Fruit fly (Drosophila melanogaster) whole organism, embryonic: ENCODE measurements around the gene AP-1sigma.

Experiments
- Blimp-1 ChIP-seq: fragments of 200-800 bp; sonication (Bioruptor generic); optimal IDR thresholded peaks from 3 replicates; lab custom pipeline; 2018; ENCODE audit warnings: missing biosample characterization, missing genetic modification characterization, mild to moderate bottlenecking, moderate library complexity, missing genetic modification reagents
- CG10959 ChIP-seq: fragments of 200-800 bp; sonication (Bioruptor generic); IDR thresholded peaks from 2 replicates; pipeline ENCODE4 v1.3.6; 2022; ENCODE audit warnings: missing biosample characterization, missing genetic modification characterization
- CG11398 ChIP-seq: fragments of 200-800 bp; sonication (Bioruptor generic); optimal IDR thresholded peaks from 2 replicates; lab custom pipeline; 2016; ENCODE audit warnings: missing biosample characterization, missing genetic modification characterization
- CG11456 ChIP-seq: fragments of 200-800 bp; sonication (Bioruptor generic); IDR thresholded peaks from 3 replicates; pipeline ENCODE4 v1.3.6; 2022; ENCODE audit warnings: missing biosample characterization, missing genetic modification characterization
- CG11504 ChIP-seq: fragments of 200-800 bp; sonication (Bioruptor generic); optimal IDR thresholded peaks from 3 replicates; lab custom pipeline; 2019; ENCODE audit warnings: missing biosample characterization, mild to moderate bottlenecking, missing genetic modification characterization, moderate library complexity
- CG13123 ChIP-seq: fragments of 200-800 bp; sonication (Bioruptor generic); optimal IDR thresholded peaks from 2 replicates; lab custom pipeline; 2016; ENCODE audit warnings: missing biosample characterization, missing genetic modification characterization
- CG13894 ChIP-seq: fragments of 200-800 bp; sonication (Bioruptor generic); optimal IDR thresholded peaks from 3 replicates; lab custom pipeline; 2018; ENCODE audit warnings: missing biosample characterization, mild to moderate bottlenecking, missing genetic modification characterization, moderate library complexity
- CG15073 ChIP-seq: fragments of 200-800 bp; sonication (Bioruptor generic); optimal IDR thresholded peaks from 2 replicates; lab custom pipeline; 2016; ENCODE audit warnings: missing biosample characterization, missing genetic modification characterization
- CG15514 ChIP-seq: fragments of 200-800 bp; sonication (Bioruptor generic); optimal IDR thresholded peaks from 3 replicates; lab custom pipeline; 2017; ENCODE audit warnings: missing biosample characterization, missing genetic modification characterization, mild to moderate bottlenecking, moderate library complexity, missing genetic modification reagents
- CG17359 ChIP-seq: fragments of 200-800 bp; sonication (Bioruptor generic); optimal IDR thresholded peaks from 3 replicates; lab custom pipeline; 2018; ENCODE audit warnings: missing biosample characterization, mild to moderate bottlenecking, missing genetic modification characterization, moderate library complexity
- CG17568 ChIP-seq: fragments of 200-800 bp; sonication (Bioruptor generic); optimal IDR thresholded peaks from 2 replicates; lab custom pipeline; 2018; ENCODE audit warnings: missing biosample characterization, mild to moderate bottlenecking, missing genetic modification characterization, moderate library complexity
- CG18599 ChIP-seq: fragments of 200-800 bp; sonication (Bioruptor generic); optimal IDR thresholded peaks from 3 replicates; lab custom pipeline; 2017; ENCODE audit warnings: missing biosample characterization, missing genetic modification characterization, mild to moderate bottlenecking, moderate library complexity, missing genetic modification reagents
- CG2116 ChIP-seq: fragments of 200-800 bp; sonication (Bioruptor generic); optimal IDR thresholded peaks from 3 replicates; lab custom pipeline; 2018; ENCODE audit warnings: missing biosample characterization, mild to moderate bottlenecking, missing genetic modification characterization
- CG31365 ChIP-seq: fragments of 200-800 bp; sonication (Bioruptor generic); optimal IDR thresholded peaks from 2 replicates; lab custom pipeline; 2018; ENCODE audit warnings: missing biosample characterization, mild to moderate bottlenecking, missing genetic modification characterization
- CG3281 ChIP-seq: fragments of 200-800 bp; sonication (Bioruptor generic); optimal IDR thresholded peaks from 3 replicates; lab custom pipeline; 2017; ENCODE audit warnings: missing biosample characterization, mild to moderate bottlenecking, missing genetic modification characterization
- CG3407 ChIP-seq: fragments of 200-800 bp; sonication (Bioruptor generic); optimal IDR thresholded peaks from 2 replicates; lab custom pipeline; 2018; ENCODE audit warnings: missing biosample characterization, mild to moderate bottlenecking, missing genetic modification characterization
- CG4424 ChIP-seq: fragments of 200-800 bp; sonication (Bioruptor generic); optimal IDR thresholded peaks from 3 replicates; lab custom pipeline; 2016; ENCODE audit warnings: missing biosample characterization, missing genetic modification characterization
- CG6854 ChIP-seq: fragments of 200-800 bp; sonication (Bioruptor generic); optimal IDR thresholded peaks from 3 replicates; lab custom pipeline; 2017; ENCODE audit warnings: missing biosample characterization, mild to moderate bottlenecking, missing genetic modification characterization
- CG8924 ChIP-seq: fragments of 200-800 bp; optimal IDR thresholded peaks from 3 replicates; lab custom pipeline; 2019; ENCODE audit warnings: missing biosample characterization, mild to moderate bottlenecking, missing genetic modification characterization, moderate library complexity
- CG9876 ChIP-seq: fragments of 200-800 bp; sonication (Bioruptor generic); optimal IDR thresholded peaks from 2 replicates; lab custom pipeline; 2016; ENCODE audit warnings: missing biosample characterization, missing genetic modification characterization
- D19B ChIP-seq: fragments of 200-800 bp; sonication (Bioruptor generic); optimal IDR thresholded peaks from 2 replicates; lab custom pipeline; 2017; ENCODE audit warnings: missing biosample characterization, mild to moderate bottlenecking, missing genetic modification characterization
- Doc3 ChIP-seq: fragments of 200-800 bp; sonication (Bioruptor generic); IDR thresholded peaks from 3 replicates; pipeline ENCODE4 v1.3.6; 2022; ENCODE audit warnings: missing biosample characterization, missing genetic modification characterization; ENCODE audit not compliant: partially characterized antibody
- GATAe ChIP-seq: fragments of 200-800 bp; sonication (Bioruptor generic); conservative IDR thresholded peaks from 2 replicates; pipeline ENCODE4 v1.3.6; 2022; ENCODE audit warnings: missing biosample characterization, missing genetic modification characterization
- H2.0 ChIP-seq: fragments of 200-800 bp; sonication (Bioruptor generic); IDR thresholded peaks from 2 replicates; pipeline ENCODE4 v1.3.6; 2022; ENCODE audit warnings: missing biosample characterization, missing genetic modification characterization
- HmgD ChIP-seq: fragments of 200-800 bp; sonication (Bioruptor generic); optimal IDR thresholded peaks from 3 replicates; lab custom pipeline; 2016; ENCODE audit warnings: missing biosample characterization, missing genetic modification characterization
- HmgZ ChIP-seq: fragments of 200-800 bp; sonication (Bioruptor generic); optimal IDR thresholded peaks from 2 replicates; lab custom pipeline; 2018; ENCODE audit warnings: missing biosample characterization, mild to moderate bottlenecking, missing genetic modification characterization
- Hmr ChIP-seq: fragments of 200-800 bp; sonication (Bioruptor generic); optimal IDR thresholded peaks from 3 replicates; lab custom pipeline; 2017; ENCODE audit warnings: mild to moderate bottlenecking, missing biosample characterization, missing genetic modification reagents, missing genetic modification characterization
- Nf-YC ChIP-seq: fragments of 200-800 bp; optimal IDR thresholded peaks from 3 replicates; lab custom pipeline; 2019; ENCODE audit warnings: missing biosample characterization, mild to moderate bottlenecking, missing genetic modification characterization, moderate library complexity
- Opbp ChIP-seq: fragments of 200-800 bp; sonication (Bioruptor generic); IDR thresholded peaks from 3 replicates; pipeline ENCODE4 v1.3.6; 2022; ENCODE audit warnings: missing biosample characterization, missing genetic modification characterization; ENCODE audit not compliant: partially characterized antibody
- PHDP ChIP-seq: fragments of 200-800 bp; sonication (Bioruptor generic); optimal IDR thresholded peaks from 3 replicates; lab custom pipeline; 2018; ENCODE audit warnings: missing biosample characterization, mild to moderate bottlenecking, missing genetic modification characterization, moderate library complexity
- TFAM ChIP-seq: fragments of 200-800 bp; sonication (Bioruptor generic); optimal IDR thresholded peaks from 2 replicates; lab custom pipeline; 2017; ENCODE audit warnings: missing biosample characterization, missing genetic modification characterization, inconsistent platforms
- amos ChIP-seq: fragments of 200-800 bp; sonication (Bioruptor generic); IDR thresholded peaks from 2 replicates; pipeline ENCODE4 v1.3.6; 2022; ENCODE audit warnings: missing biosample characterization, missing genetic modification characterization; ENCODE audit not compliant: partially characterized antibody
- ato ChIP-seq: fragments of 200-800 bp; sonication (Bioruptor generic); IDR thresholded peaks from 2 replicates; pipeline ENCODE4 v1.3.6; 2022; ENCODE audit warnings: missing biosample characterization, missing genetic modification characterization; ENCODE audit not compliant: partially characterized antibody
- az2 ChIP-seq: fragments of 200-800 bp; sonication (Bioruptor generic); optimal IDR thresholded peaks from 3 replicates; lab custom pipeline; 2016; ENCODE audit warnings: missing biosample characterization, missing genetic modification characterization
- bcd ChIP-seq: fragments of 200-800 bp; sonication (Bioruptor generic); optimal IDR thresholded peaks from 2 replicates; lab custom pipeline; 2017; ENCODE audit warnings: missing biosample characterization, mild to moderate bottlenecking, missing genetic modification characterization
- cad ChIP-seq: fragments of >200 bp; optimal IDR thresholded peaks from 2 replicates; lab custom pipeline; 2017; ENCODE audit warnings: missing biosample characterization, missing genetic modification characterization
- chif ChIP-seq, 2 experiments: fragments of 200-800 bp; sonication (Bioruptor generic); optimal IDR thresholded peaks; 3 replicates each; lab custom pipeline; 2016; ENCODE audit warnings: missing biosample characterization in 2 of 2, missing genetic modification characterization in 2 of 2
- dimm ChIP-seq: fragments of 200-800 bp; sonication (Bioruptor generic); IDR thresholded peaks from 2 replicates; pipeline ENCODE4 v1.3.6; 2022; ENCODE audit warnings: missing biosample characterization, missing genetic modification characterization
- dmrt99B ChIP-seq: fragments of 200-800 bp; sonication (Bioruptor generic); optimal IDR thresholded peaks from 2 replicates; lab custom pipeline; 2018; ENCODE audit warnings: missing biosample characterization, mild to moderate bottlenecking, missing genetic modification characterization, moderate library complexity
- esg ChIP-seq: fragments of 200-800 bp; sonication (Bioruptor generic); conservative IDR thresholded peaks from 2 replicates; pipeline ENCODE4 v1.3.6; 2022; ENCODE audit warnings: missing biosample characterization, missing genetic modification characterization
- eyg ChIP-seq: fragments of 200-800 bp; sonication (Bioruptor generic); optimal IDR thresholded peaks from 3 replicates; lab custom pipeline; 2016; ENCODE audit warnings: missing biosample characterization, missing genetic modification characterization
- fd102C ChIP-seq: fragments of 200-800 bp; sonication (Bioruptor generic); optimal IDR thresholded peaks from 2 replicates; lab custom pipeline; 2018; ENCODE audit warnings: missing biosample characterization, mild to moderate bottlenecking, missing genetic modification characterization, moderate library complexity
- hbn ChIP-seq: fragments of 200-800 bp; sonication (Bioruptor generic); IDR thresholded peaks from 2 replicates; pipeline ENCODE4 v1.3.6; 2022; ENCODE audit warnings: missing biosample characterization, missing genetic modification characterization; ENCODE audit not compliant: partially characterized antibody
- kah ChIP-seq: fragments of 200-800 bp; sonication (Bioruptor generic); optimal IDR thresholded peaks from 2 replicates; lab custom pipeline; 2018; ENCODE audit warnings: missing biosample characterization, mild to moderate bottlenecking, missing genetic modification characterization
- lmd ChIP-seq: fragments of 200-800 bp; sonication (Bioruptor generic); IDR thresholded peaks from 2 replicates; pipeline ENCODE4 v1.3.6; 2022; ENCODE audit warnings: missing biosample characterization, missing genetic modification characterization
- psq ChIP-seq: fragments of 200-800 bp; sonication (Bioruptor generic); optimal IDR thresholded peaks from 2 replicates; lab custom pipeline; 2017; ENCODE audit warnings: missing biosample characterization, missing genetic modification characterization
- stwl ChIP-seq: fragments of 200-800 bp; sonication (Bioruptor generic); optimal IDR thresholded peaks from 3 replicates; lab custom pipeline; 2018; ENCODE audit warnings: missing biosample characterization, mild to moderate bottlenecking, missing genetic modification characterization, moderate library complexity
- tna ChIP-seq: fragments of 200-800 bp; sonication (Bioruptor generic); IDR thresholded peaks from 2 replicates; pipeline ENCODE4 v1.3.6; 2022; ENCODE audit warnings: missing biosample characterization, missing genetic modification characterization; ENCODE audit not compliant: partially characterized antibody
- trem ChIP-seq: fragments of 200-800 bp; optimal IDR thresholded peaks from 3 replicates; lab custom pipeline; 2019; ENCODE audit warnings: missing biosample characterization, mild to moderate bottlenecking, missing genetic modification characterization, moderate library complexity
- vnd ChIP-seq: fragments of 200-800 bp; sonication (Bioruptor generic); IDR thresholded peaks from 3 replicates; pipeline ENCODE4 v1.3.6; 2022; ENCODE audit warnings: missing biosample characterization, missing genetic modification characterization; ENCODE audit not compliant: partially characterized antibody

The AP-1sigma gene

DNA sequence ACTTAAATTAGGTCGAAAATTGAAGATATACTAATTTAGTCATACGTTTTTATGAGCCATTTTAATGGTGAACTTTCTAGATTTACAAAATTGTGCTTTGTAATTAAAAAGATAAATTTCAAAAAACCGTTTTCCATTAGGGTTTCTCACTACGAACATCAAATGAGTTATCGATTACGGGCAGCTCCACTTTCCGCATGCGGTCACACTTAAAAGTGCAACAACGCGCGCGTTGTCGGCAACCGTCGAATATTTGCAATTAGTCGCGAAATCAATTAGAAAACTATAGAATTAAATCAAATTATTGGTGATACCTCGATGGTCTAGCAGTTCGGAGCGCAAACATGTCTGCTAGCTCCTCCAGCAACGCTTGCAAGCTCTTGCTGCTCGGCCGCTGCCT is 34.3 kb upstream of the AP-1sigma start, which contains the start of gene Ndc1 (continued):
- TF ChIP-seq CG6854 (GFP tag; lab: Kevin White, UChicago) (no peak), CG31365 (tag; lab: Kevin White, UChicago) (no peak), ato (GFP tag; lab: Robert Waterston, UW) (no peak), D19B (GFP tag; lab: Kevin White, UChicago) (no peak), GATAe (GFP tag; lab: Robert Waterston, UW) (no peak), Opbp (GFP tag; lab: Robert Waterston, UW) (no peak), CG13894 (tag; lab: Kevin White, UChicago) (no peak), TFAM (GFP tag; lab: Kevin White, UChicago) (no peak), eyg (GFP tag; lab: Kevin White, UChicago) (no peak), HmgD (GFP tag; lab: Kevin White, UChicago) (no peak), CG10959 (GFP tag; lab: Robert Waterston, UW) (no peak), CG2116 (peak; percentile 57), amos (GFP tag; lab: Robert Waterston, UW) (peak; percentile 15; the same call in 1 of the 2 replicates), az2 (GFP tag; lab: Kevin White, UChicago) (no peak), cad (GFP tag; lab: Kevin White, UChicago) (no peak), CG17359 (tag; lab: Kevin White, UChicago) (no peak), Nf-YC (no peak), Blimp-1 (no peak), stwl (tag; lab: Kevin White, UChicago) (peak; percentile 6), bcd (GFP tag; lab: Kevin White, UChicago) (no peak), CG17568 (peak; percentile 100), HmgZ (no peak), lmd (GFP tag; lab: Robert Waterston, UW) (no peak), dmrt99B (tag; lab: Kevin White, UChicago) (no peak), PHDP (tag; lab: Kevin White, UChicago) (no peak), CG4424 (GFP tag; lab: Kevin White, UChicago) (no peak), chif (GFP tag; optimal IDR thresholded peaks at IDR 0.05; lab: Kevin White, UChicago) (no peak), CG15073 (GFP tag; lab: Kevin White, UChicago) (no peak), psq (GFP tag; lab: Kevin White, UChicago) (no peak), esg (GFP tag; lab: Robert Waterston, UW) (no peak), CG11398 (GFP tag; lab: Kevin White, UChicago) (no peak), H2.0 (no peak), CG3281 (GFP tag; lab: Kevin White, UChicago) (no peak), CG3407 (GFP tag; lab: Kevin White, UChicago) (no peak), vnd (GFP tag; lab: Robert Waterston, UW) (no peak), trem (tag; lab: Kevin White, UChicago) (peak; percentile 43), Doc3 (GFP tag; lab: Robert Waterston, UW) (no peak), CG8924 (tag; lab: Kevin White, UChicago) (no peak), kah (GFP tag; lab: Kevin White, UChicago) (no peak), dimm (GFP tag; lab: Robert Waterston, UW) (no peak), CG15514 (peak; percentile 25), CG11504 (tag; lab: Kevin White, UChicago) (no peak), CG13123 (GFP tag; lab: Kevin White, UChicago) (no peak), Hmr (GFP tag; lab: Kevin White, UChicago) (no peak), fd102C (GFP tag; lab: Kevin White, UChicago) (no peak), tna (GFP tag; lab: Robert Waterston, UW) (no peak), CG11456 (GFP tag; lab: Robert Waterston, UW) (no peak), hbn (peak; percentile 36; the same call in 1 of the 2 replicates), CG9876 (GFP tag; lab: Kevin White, UChicago) (no peak), CG18599 (GFP tag; lab: Kevin White, UChicago) (no peak)
